Fruit fly (Drosophila melanogaster): ENCODE measurements around the gene eEF2.

The eEF2 gene

dm6 chr2L:21629814-21630562, 52.0 kb downstream of the eEF2 start, which contains the start of gene Df31:
Df31 (minus strand) TSS chr2L:21629932.
- TF ChIP-seq cnc (optimal IDR thresholded peaks at IDR 0.05) (no peak), CG7045 (GFP tag; optimal IDR thresholded peaks at IDR 0.05) (peak; percentile 31), bab1 (GFP tag; optimal IDR thresholded peaks at IDR 0.05) (peak; percentile 72), ovo (GFP tag; optimal IDR thresholded peaks at IDR 0.05) (peak; percentile 70), kay (GFP tag; ENCODE audit: borderline replicate concordance) (peak; percentile 42), CG5204 (GFP tag; optimal IDR thresholded peaks at IDR 0.05) (peak; percentile 69), pad (GFP tag; optimal IDR thresholded peaks at IDR 0.05) (peak; percentile 23), Mnt (GFP tag; optimal IDR thresholded peaks at IDR 0.05) (peak; percentile 73), Crg-1 (GFP tag; optimal IDR thresholded peaks at IDR 0.05) (peak; percentile 72), cic (GFP tag; optimal IDR thresholded peaks at IDR 0.05) (peak; percentile 41), CG14711 (tag; optimal IDR thresholded peaks at IDR 0.05) (peak; percentile 15), CG33017 (tag; optimal IDR thresholded peaks at IDR 0.05) (peak; percentile 44), Clk (GFP tag; optimal IDR thresholded peaks at IDR 0.05) (no peak), CG7101 (tag; optimal IDR thresholded peaks at IDR 0.05) (peak; percentile 72), tj (GFP tag; optimal IDR thresholded peaks at IDR 0.05) (no peak), CG1620 (GFP tag; optimal IDR thresholded peaks at IDR 0.05) (peak; percentile 89), toe (GFP tag; optimal IDR thresholded peaks at IDR 0.05) (peak; percentile 77), CG12768 (GFP tag; optimal IDR thresholded peaks at IDR 0.05) (peak; percentile 50), CG11617 (GFP tag; optimal IDR thresholded peaks at IDR 0.05) (peak; percentile 2), Hr96 (GFP tag; optimal IDR thresholded peaks at IDR 0.05) (peak; percentile 69)

DNA sequence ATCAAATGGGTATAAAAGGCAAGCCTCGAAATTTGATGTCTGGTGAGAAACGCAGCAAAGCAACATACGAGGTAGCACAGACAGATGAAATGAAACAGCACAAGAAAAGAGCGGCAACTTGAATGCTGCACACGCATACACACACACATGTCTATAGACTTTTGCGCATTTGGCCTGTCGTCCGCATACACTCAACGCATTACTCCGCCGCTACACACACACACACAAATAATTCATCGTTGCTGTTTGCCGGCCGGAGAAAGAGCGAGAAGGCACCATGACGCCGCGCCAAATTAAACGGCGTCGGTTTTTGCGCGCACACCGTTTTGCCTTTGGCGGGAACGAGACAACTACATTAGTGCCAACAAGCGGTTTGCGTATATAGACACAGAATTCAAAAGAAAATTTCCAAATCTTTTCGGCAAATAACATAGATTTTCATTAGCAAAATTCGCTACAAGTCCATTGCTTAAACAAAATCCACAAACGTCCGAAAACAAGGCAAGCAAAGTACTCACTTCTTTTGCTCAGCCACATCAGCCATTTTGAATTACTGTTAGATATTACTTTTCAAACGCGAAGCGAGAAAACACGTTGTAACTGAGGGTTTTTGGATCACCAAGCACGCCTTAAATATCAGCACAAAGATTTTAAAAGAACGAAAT, 52.7 kb downstream of the eEF2 start:
- no peak for TF ChIP-seq CG11617 (GFP tag; optimal IDR thresholded peaks at IDR 0.05)
- no peak for TF ChIP-seq cic (GFP tag; optimal IDR thresholded peaks at IDR 0.05)
- no peak for TF ChIP-seq Hr96 (GFP tag; optimal IDR thresholded peaks at IDR 0.05)
- TF ChIP-seq toe (GFP tag; optimal IDR thresholded peaks at IDR 0.05), result no peak
- no peak for TF ChIP-seq CG1620 (GFP tag; optimal IDR thresholded peaks at IDR 0.05)
- no peak for TF ChIP-seq CG7101 (tag; optimal IDR thresholded peaks at IDR 0.05)
- TF ChIP-seq bab1 (GFP tag; optimal IDR thresholded peaks at IDR 0.05), result peak; percentile 14
- peak; percentile 26 for TF ChIP-seq tj (GFP tag; optimal IDR thresholded peaks at IDR 0.05)
- TF ChIP-seq CG33017 (tag; optimal IDR thresholded peaks at IDR 0.05), result no peak
- TF ChIP-seq cnc (optimal IDR thresholded peaks at IDR 0.05), result no peak
- TF ChIP-seq Mnt (GFP tag; optimal IDR thresholded peaks at IDR 0.05), result no peak
- TF ChIP-seq CG12768 (GFP tag; optimal IDR thresholded peaks at IDR 0.05), result no peak
- peak; percentile 69 for TF ChIP-seq pad (GFP tag; optimal IDR thresholded peaks at IDR 0.05)

DNA sequence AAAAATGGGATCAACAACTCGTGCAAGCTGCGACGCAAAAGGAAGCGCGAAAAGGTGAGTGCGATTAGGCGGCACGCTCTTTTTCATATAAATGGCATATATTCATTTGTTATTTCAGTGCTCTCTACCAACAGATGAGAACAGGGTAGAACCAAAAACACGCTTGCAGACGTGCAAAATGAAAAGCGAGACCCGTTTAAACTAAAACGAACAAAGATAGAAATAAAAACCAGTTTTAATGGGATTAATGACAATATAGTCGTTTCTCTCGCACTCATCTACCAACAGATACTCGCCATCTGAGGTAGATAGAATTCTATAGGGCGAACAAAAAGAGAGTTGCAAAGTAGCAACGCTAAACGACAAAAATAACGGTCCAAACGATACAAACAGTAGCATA, 53.4 kb downstream of the eEF2 start:
- TF ChIP-seq ovo (GFP tag; optimal IDR thresholded peaks at IDR 0.05) (peak; percentile 12), CG5204 (GFP tag; optimal IDR thresholded peaks at IDR 0.05) (no peak)

- TF ChIP-seq CG7045 (GFP tag; optimal IDR thresholded peaks at IDR 0.05) (no peak), kay (GFP tag; ENCODE audit: borderline replicate concordance) (no peak), CG33017 (tag; optimal IDR thresholded peaks at IDR 0.05) (no peak), Clk (GFP tag; optimal IDR thresholded peaks at IDR 0.05) (no peak), CG11617 (GFP tag; optimal IDR thresholded peaks at IDR 0.05) (no peak), tj (GFP tag; optimal IDR thresholded peaks at IDR 0.05) (no peak), cic (GFP tag; optimal IDR thresholded peaks at IDR 0.05) (no peak), toe (GFP tag; optimal IDR thresholded peaks at IDR 0.05) (no peak), Crg-1 (GFP tag; optimal IDR thresholded peaks at IDR 0.05) (no peak), CG1620 (GFP tag; optimal IDR thresholded peaks at IDR 0.05) (no peak), cnc (optimal IDR thresholded peaks at IDR 0.05) (no peak), Hr96 (GFP tag; optimal IDR thresholded peaks at IDR 0.05) (no peak)
Measured at dm6 chr2L:21627957-21628356, 54.0 kb downstream of the eEF2 start.

All from whole organism, adult.